Fruit fly (Drosophila melanogaster) whole organism, wandering third instar larva: ENCODE results near the gene CSN6.

Experiments
- Abd-B ChIP-seq: fragments of >200 bp; optimal IDR thresholded peaks from 2 replicates; lab custom pipeline; 2017; ENCODE audit warnings: missing biosample characterization, missing genetic modification characterization
- CG32264 ChIP-seq: fragments of 200-800 bp; sonication (Bioruptor generic); optimal IDR thresholded peaks from 2 replicates; lab custom pipeline; 2016; ENCODE audit warnings: missing biosample characterization, missing genetic modification characterization
- CG9705 ChIP-seq: fragments of 200-800 bp; sonication (Bioruptor generic); optimal IDR thresholded peaks from 2 replicates; lab custom pipeline; 2018; ENCODE audit warnings: missing biosample characterization, mild to moderate bottlenecking, missing genetic modification characterization
- CrebA ChIP-seq: fragments of 200-800 bp; sonication (Bioruptor generic); optimal IDR thresholded peaks from 2 replicates; lab custom pipeline; 2016; ENCODE audit warnings: missing biosample characterization, mild to moderate bottlenecking, missing genetic modification characterization, borderline replicate concordance
- Dif ChIP-seq: fragments of 200-275, 200-300 bp; sonication (Bioruptor generic); optimal IDR thresholded peaks from 2 replicates; lab custom pipeline; 2018; ENCODE audit warnings: missing biosample characterization, missing genetic modification characterization; ENCODE audit not compliant: partially characterized antibody
- GATAd ChIP-seq: sonication (Bioruptor generic); optimal IDR thresholded peaks from 2 replicates; lab custom pipeline; 2016; ENCODE audit warnings: missing biosample characterization, missing genetic modification characterization
- Hnf4 ChIP-seq: fragments of 200-800 bp; sonication (Bioruptor generic); optimal IDR thresholded peaks from 2 replicates; lab custom pipeline; 2016; ENCODE audit warnings: missing biosample characterization, mild to moderate bottlenecking, missing genetic modification characterization
- Hr83 ChIP-seq: fragments of 200-300 bp; sonication (Bioruptor generic); optimal IDR thresholded peaks from 2 replicates; lab custom pipeline; 2016; ENCODE audit warnings: missing biosample characterization, mild to moderate bottlenecking, missing genetic modification characterization, moderate library complexity; ENCODE audit not compliant: poor library complexity, severe bottlenecking
- Mio ChIP-seq: sonication (Bioruptor generic); optimal IDR thresholded peaks from 2 replicates; lab custom pipeline; 2016; ENCODE audit warnings: missing biosample characterization, missing genetic modification characterization
- N ChIP-seq: fragments of >200 bp; optimal IDR thresholded peaks from 2 replicates; lab custom pipeline; 2018; ENCODE audit warnings: missing biosample characterization, missing external identifiers, missing genetic modification characterization
- OdsH ChIP-seq: fragments of 200-800 bp; sonication (Bioruptor generic); optimal IDR thresholded peaks from 2 replicates; lab custom pipeline; 2016; ENCODE audit warnings: missing biosample characterization, mild to moderate bottlenecking, missing genetic modification characterization
- Sp1 ChIP-seq: fragments of 200-800 bp; sonication (Bioruptor generic); optimal IDR thresholded peaks from 3 replicates; lab custom pipeline; 2019; ENCODE audit warnings: missing biosample characterization, mild to moderate bottlenecking, missing genetic modification characterization, moderate library complexity
- Vsx2 ChIP-seq: fragments of 200-300, 225-300 bp; sonication (Bioruptor generic); optimal IDR thresholded peaks from 2 replicates; lab custom pipeline; 2018; ENCODE audit warnings: missing biosample characterization, missing genetic modification characterization; ENCODE audit not compliant: partially characterized antibody
- br ChIP-seq: fragments of 200-800 bp; sonication (Bioruptor generic); optimal IDR thresholded peaks from 2 replicates; lab custom pipeline; 2016; ENCODE audit warnings: missing biosample characterization, missing genetic modification characterization
- brk ChIP-seq: fragments of 200-800 bp; sonication (Bioruptor generic); optimal IDR thresholded peaks from 2 replicates; lab custom pipeline; 2016; ENCODE audit warnings: missing biosample characterization, mild to moderate bottlenecking, missing genetic modification characterization
- dl ChIP-seq, 2 experiments: fragments of 175-275, 200-275 bp in 1 of 2; fragments of 200-275 bp in 1 of 2; sonication (Bioruptor generic); optimal IDR thresholded peaks; lab custom pipeline; 2018; ENCODE audit warnings: mild to moderate bottlenecking in 2 of 2, missing biosample characterization in 2 of 2, missing genetic modification characterization in 2 of 2, moderate library complexity in 2 of 2; ENCODE audit not compliant: partially characterized antibody in 2 of 2, insufficient read depth in 1 of 2
- ey ChIP-seq: fragments of 200-800 bp; sonication (Bioruptor generic); optimal IDR thresholded peaks from 2 replicates; lab custom pipeline; 2016; ENCODE audit warnings: missing biosample characterization, missing genetic modification characterization
- h ChIP-seq: fragments of 200-800 bp; sonication (Bioruptor generic); optimal IDR thresholded peaks from 3 replicates; lab custom pipeline; 2016; ENCODE audit warnings: missing biosample characterization, mild to moderate bottlenecking, missing genetic modification characterization
- lola ChIP-seq: fragments of >200 bp; optimal IDR thresholded peaks from 2 replicates; lab custom pipeline; 2017; ENCODE audit warnings: missing biosample characterization, missing genetic modification characterization
- sage ChIP-seq: fragments of 200-800 bp; sonication (Bioruptor generic); optimal IDR thresholded peaks from 2 replicates; lab custom pipeline; 2016; ENCODE audit warnings: missing biosample characterization, mild to moderate bottlenecking, missing genetic modification characterization
- sv ChIP-seq: fragments of 200-800 bp; sonication (Bioruptor generic); optimal IDR thresholded peaks from 3 replicates; lab custom pipeline; 2016; ENCODE audit warnings: missing biosample characterization, missing genetic modification characterization
- tai ChIP-seq: sonication (Bioruptor generic); optimal IDR thresholded peaks from 2 replicates; lab custom pipeline; 2016; ENCODE audit warnings: missing biosample characterization, missing genetic modification characterization
- usp ChIP-seq: fragments of >200 bp; optimal IDR thresholded peaks from 2 replicates; lab custom pipeline; 2017; ENCODE audit warnings: missing biosample characterization, missing genetic modification characterization
- woc ChIP-seq: sonication (Bioruptor generic); optimal IDR thresholded peaks from 2 replicates; lab custom pipeline; 2016; ENCODE audit warnings: missing biosample characterization, mild to moderate bottlenecking, missing genetic modification characterization

The CSN6 gene

dm6 chr3R:22627936-22628513 is 47.5 kb downstream of the CSN6 start (continued):
- TF ChIP-seq sage (GFP tag; lab: Kevin White, UChicago) (peak; percentile 3), OdsH (peak; percentile 75), ey (peak; percentile 80), CrebA (no peak), brk (no peak), usp (no peak), Abd-B (GFP tag; lab: Kevin White, UChicago) (no peak), Dif (GFP tag; lab: Kevin White, UChicago) (no peak)

dm6 chr3R:22629174-22629573 is 48.6 kb downstream of the CSN6 start:
- TF ChIP-seq sv (GFP tag; lab: Kevin White, UChicago) (no peak), GATAd (no peak), CG32264 (GFP tag; lab: Kevin White, UChicago) (no peak), Hr83 (no peak), CG9705 (no peak)

- TF ChIP-seq Sp1 (GFP tag; lab: Kevin White, UChicago) = no peak
- TF ChIP-seq br (GFP tag; lab: Kevin White, UChicago) = no peak
- no peak for TF ChIP-seq ey
- TF ChIP-seq Abd-B (GFP tag; lab: Kevin White, UChicago) = no peak
- no peak for TF ChIP-seq h (GFP tag; lab: Kevin White, UChicago)
- TF ChIP-seq dl (GFP tag; optimal IDR thresholded peaks at IDR 0.05; lab: Kevin White, UChicago; ENCODE audit: insufficient read depth in 1 of 2, partially characterized antibody in 2 of 2) = no peak
- no peak for TF ChIP-seq Hnf4 (GFP tag; lab: Kevin White, UChicago)
- no peak for TF ChIP-seq brk
- TF ChIP-seq tai (GFP tag; lab: Kevin White, UChicago) = no peak
- TF ChIP-seq Vsx2 (GFP tag; lab: Kevin White, UChicago) = no peak
- no peak for TF ChIP-seq GATAd
- no peak for TF ChIP-seq woc (GFP tag; lab: Kevin White, UChicago)
- no peak for TF ChIP-seq Mio (GFP tag; lab: Kevin White, UChicago)
- TF ChIP-seq lola = no peak
- no peak for TF ChIP-seq N (GFP tag; lab: Kevin White, UChicago)
- TF ChIP-seq OdsH = no peak
- TF ChIP-seq, all 38 proteins: peak for 0
Measured at dm6 chr3R:22631156-22631555, 50.6 kb downstream of the CSN6 start.
